Fruit fly (Drosophila melanogaster) whole organism, embryonic: Measurements from ENCODE around the gene CG4593.

Source experiments
- Atf-2 ChIP-seq: fragments of 200-800 bp; sonication (Bioruptor generic); optimal IDR thresholded peaks from 2 replicates; lab custom pipeline; 2016; ENCODE audit warnings: missing biosample characterization, missing genetic modification characterization
- Bteb2 ChIP-seq: fragments of 200-800 bp; sonication (Bioruptor generic); optimal IDR thresholded peaks from 2 replicates; lab custom pipeline; 2016; ENCODE audit warnings: missing biosample characterization, missing genetic modification characterization
- CG10959 ChIP-seq: fragments of 200-800 bp; sonication (Bioruptor generic); IDR thresholded peaks from 2 replicates; pipeline ENCODE4 v1.3.6; 2022; ENCODE audit warnings: missing biosample characterization, missing genetic modification characterization
- CG11695 ChIP-seq: fragments of 200-800 bp; sonication (Bioruptor generic); IDR thresholded peaks from 3 replicates; pipeline ENCODE4 v1.3.6; 2022; ENCODE audit warnings: missing biosample characterization, missing genetic modification characterization
- CG13123 ChIP-seq: fragments of 200-800 bp; sonication (Bioruptor generic); optimal IDR thresholded peaks from 2 replicates; lab custom pipeline; 2016; ENCODE audit warnings: missing biosample characterization, missing genetic modification characterization
- CG13296 ChIP-seq: fragments of 200-800 bp; sonication (Bioruptor generic); optimal IDR thresholded peaks from 3 replicates; lab custom pipeline; 2018; ENCODE audit warnings: missing biosample characterization, mild to moderate bottlenecking, missing genetic modification characterization
- CG17186 ChIP-seq: fragments of 200-800 bp; sonication (Bioruptor generic); optimal IDR thresholded peaks from 3 replicates; lab custom pipeline; 2017; ENCODE audit warnings: missing biosample characterization, missing genetic modification reagents, missing genetic modification characterization
- CG1832 ChIP-seq: fragments of 200-800 bp; sonication (Bioruptor generic); optimal IDR thresholded peaks from 2 replicates; lab custom pipeline; 2017; ENCODE audit warnings: missing biosample characterization, mild to moderate bottlenecking, missing genetic modification characterization, inconsistent platforms
- CG18619 ChIP-seq: fragments of 200-800 bp; sonication (Bioruptor generic); optimal IDR thresholded peaks from 3 replicates; lab custom pipeline; 2017; ENCODE audit warnings: missing biosample characterization, mild to moderate bottlenecking, missing genetic modification characterization
- CG18764 ChIP-seq: fragments of 200-800 bp; sonication (Bioruptor generic); optimal IDR thresholded peaks from 3 replicates; lab custom pipeline; 2016; ENCODE audit warnings: missing biosample characterization, missing genetic modification characterization
- CG31224 ChIP-seq: fragments of 200-800 bp; sonication (Bioruptor generic); IDR thresholded peaks from 2 replicates; pipeline ENCODE4 v1.3.6; 2022; ENCODE audit warnings: missing biosample characterization, missing genetic modification characterization
- CG31441 ChIP-seq: fragments of 200-800 bp; sonication (Bioruptor generic); IDR thresholded peaks from 2 replicates; pipeline ENCODE4 v1.3.6; 2022; ENCODE audit warnings: missing biosample characterization, missing genetic modification characterization
- CG32772 ChIP-seq: fragments of 200-800 bp; sonication (Bioruptor generic); IDR thresholded peaks from 2 replicates; pipeline ENCODE4 v1.3.6; 2022; ENCODE audit warnings: missing biosample characterization, missing genetic modification characterization
- CG4404 ChIP-seq: fragments of 200-800 bp; sonication (Bioruptor generic); IDR thresholded peaks from 2 replicates; pipeline ENCODE4 v1.3.6; 2022; ENCODE audit warnings: missing biosample characterization, missing genetic modification characterization
- CG7271 ChIP-seq: fragments of 200-800 bp; sonication (Bioruptor generic); optimal IDR thresholded peaks from 2 replicates; lab custom pipeline; 2018; ENCODE audit warnings: missing biosample characterization, mild to moderate bottlenecking, missing genetic modification characterization, moderate library complexity
- CG7556 ChIP-seq: fragments of 200-800 bp; sonication (Bioruptor generic); optimal IDR thresholded peaks from 2 replicates; lab custom pipeline; 2017; ENCODE audit warnings: missing biosample characterization, mild to moderate bottlenecking, missing genetic modification characterization
- CG8359 ChIP-seq: fragments of 200-800 bp; sonication (Bioruptor generic); optimal IDR thresholded peaks from 2 replicates; lab custom pipeline; 2017; ENCODE audit warnings: missing biosample characterization, mild to moderate bottlenecking, missing genetic modification characterization, borderline replicate concordance
- CG9609 ChIP-seq: fragments of 200-800 bp; sonication (Bioruptor generic); optimal IDR thresholded peaks from 3 replicates; lab custom pipeline; 2016; ENCODE audit warnings: missing biosample characterization, missing genetic modification characterization
- Dbx ChIP-seq: fragments of 200-800 bp; sonication (Bioruptor generic); IDR thresholded peaks from 3 replicates; pipeline ENCODE4 v1.3.6; 2022; ENCODE audit warnings: missing biosample characterization, missing genetic modification characterization
- Dp ChIP-seq: fragments of 200-800 bp; sonication (Bioruptor generic); optimal IDR thresholded peaks from 2 replicates; lab custom pipeline; 2018; ENCODE audit warnings: missing biosample characterization, mild to moderate bottlenecking, missing genetic modification characterization, moderate library complexity
- Elba2 ChIP-seq: fragments of 200-800 bp; sonication (Bioruptor generic); optimal IDR thresholded peaks from 3 replicates; lab custom pipeline; 2016; ENCODE audit warnings: missing biosample characterization, missing genetic modification characterization
- Gug ChIP-seq: fragments of 200-800 bp; sonication (Bioruptor generic); IDR thresholded peaks from 4 replicates; pipeline ENCODE4 v1.3.6; 2022; ENCODE audit warnings: missing biosample characterization, missing genetic modification characterization
- HLHmδ ChIP-seq: fragments of 200-800 bp; sonication (Bioruptor generic); optimal IDR thresholded peaks from 2 replicates; lab custom pipeline; 2018; ENCODE audit warnings: missing biosample characterization, mild to moderate bottlenecking, missing genetic modification characterization, moderate library complexity
- Hr39 ChIP-seq: fragments of >200 bp; optimal IDR thresholded peaks from 2 replicates; lab custom pipeline; 2017
- Mad ChIP-seq: fragments of 200-800 bp; sonication (Bioruptor generic); optimal IDR thresholded peaks from 2 replicates; lab custom pipeline; 2016; ENCODE audit warnings: missing biosample characterization, missing genetic modification characterization
- Nf-YC ChIP-seq: fragments of 200-800 bp; optimal IDR thresholded peaks from 3 replicates; lab custom pipeline; 2019; ENCODE audit warnings: missing biosample characterization, mild to moderate bottlenecking, missing genetic modification characterization, moderate library complexity
- Pdp1 ChIP-seq, 2 experiments: fragments of 200-800 bp; sonication (Bioruptor generic); optimal IDR thresholded peaks; 3 replicates each; lab custom pipeline; 2016; ENCODE audit warnings: missing biosample characterization in 2 of 2, missing genetic modification characterization in 2 of 2, mild to moderate bottlenecking in 1 of 2, moderate library complexity in 1 of 2
- Side ChIP-seq: fragments of 200-800 bp; sonication (Bioruptor generic); optimal IDR thresholded peaks from 2 replicates; lab custom pipeline; 2016; ENCODE audit warnings: missing biosample characterization, missing genetic modification characterization
- Sin3A ChIP-seq: fragments of >200 bp; optimal IDR thresholded peaks from 2 replicates; lab custom pipeline; 2018
- Sox102F ChIP-seq: fragments of 200-800 bp; sonication (Bioruptor generic); optimal IDR thresholded peaks from 2 replicates; lab custom pipeline; 2018; ENCODE audit warnings: missing biosample characterization, mild to moderate bottlenecking, missing genetic modification characterization, moderate library complexity
- Ssrp ChIP-seq: fragments of 200-800 bp; sonication (Bioruptor generic); optimal IDR thresholded peaks from 2 replicates; lab custom pipeline; 2018; ENCODE audit warnings: missing biosample characterization, mild to moderate bottlenecking, missing genetic modification characterization, moderate library complexity
- Stat92E ChIP-seq, 3 experiments: fragments of >200 bp in 2 of 3; fragments of 200-800 bp in 1 of 3; sonication (Bioruptor generic) in 1 of 3; optimal IDR thresholded peaks; 2 replicates each; lab custom pipeline; 2017 to 2019; ENCODE audit warnings: missing biosample characterization in 3 of 3, missing genetic modification characterization in 3 of 3, mild to moderate bottlenecking in 1 of 3, moderate library complexity in 1 of 3
- Taf1 ChIP-seq: fragments of 200-800 bp; sonication (Bioruptor generic); IDR thresholded peaks from 2 replicates; pipeline ENCODE4 v1.3.6; 2022; ENCODE audit warnings: missing biosample characterization, missing genetic modification characterization
- Tbp ChIP-seq: fragments of >200 bp; optimal IDR thresholded peaks from 2 replicates; lab custom pipeline; 2018; ENCODE audit warnings: missing biosample characterization, missing genetic modification characterization
- ac ChIP-seq: fragments of 200-800 bp; sonication (Bioruptor generic); optimal IDR thresholded peaks from 3 replicates; lab custom pipeline; 2017; ENCODE audit warnings: missing biosample characterization, mild to moderate bottlenecking, missing genetic modification characterization
- ato ChIP-seq: fragments of 200-800 bp; sonication (Bioruptor generic); IDR thresholded peaks from 2 replicates; pipeline ENCODE4 v1.3.6; 2022; ENCODE audit warnings: missing biosample characterization, missing genetic modification characterization; ENCODE audit not compliant: partially characterized antibody
- bab2 ChIP-seq: fragments of 200-800 bp; sonication (Bioruptor generic); optimal IDR thresholded peaks from 2 replicates; lab custom pipeline; 2016; ENCODE audit warnings: missing biosample characterization, missing genetic modification characterization
- btn ChIP-seq: fragments of 200-800 bp; sonication (Bioruptor generic); optimal IDR thresholded peaks from 2 replicates; lab custom pipeline; 2016; ENCODE audit warnings: missing biosample characterization, missing genetic modification characterization
- cas ChIP-seq: fragments of 200-800 bp; sonication (Bioruptor generic); IDR thresholded peaks from 2 replicates; pipeline ENCODE4 v1.3.6; 2022; ENCODE audit warnings: missing biosample characterization, missing genetic modification characterization
- cg ChIP-seq: fragments of 200-800 bp; sonication (Bioruptor generic); optimal IDR thresholded peaks from 3 replicates; lab custom pipeline; 2019; ENCODE audit warnings: missing biosample characterization, mild to moderate bottlenecking, missing genetic modification characterization, moderate library complexity
- ci ChIP-seq: fragments of 200-800 bp; sonication (Bioruptor generic); IDR thresholded peaks from 3 replicates; pipeline ENCODE4 v1.3.6; 2022; ENCODE audit warnings: missing biosample characterization, missing genetic modification characterization
- dan ChIP-seq: fragments of 200-800 bp; sonication (Bioruptor generic); IDR thresholded peaks from 2 replicates; pipeline ENCODE4 v1.3.6; 2022; ENCODE audit warnings: missing biosample characterization, missing genetic modification characterization
- fd3F ChIP-seq: fragments of 200-800 bp; sonication (Bioruptor generic); optimal IDR thresholded peaks from 2 replicates; lab custom pipeline; 2018; ENCODE audit warnings: missing biosample characterization, mild to moderate bottlenecking, missing genetic modification characterization, moderate library complexity
- gsb-n ChIP-seq: fragments of 200-800 bp; sonication (Bioruptor generic); optimal IDR thresholded peaks from 3 replicates; lab custom pipeline; 2018; ENCODE audit warnings: missing biosample characterization, mild to moderate bottlenecking, missing genetic modification characterization
- ken ChIP-seq: fragments of 200-800 bp; sonication (Bioruptor generic); IDR thresholded peaks from 3 replicates; pipeline ENCODE4 v1.3.6; 2022; ENCODE audit warnings: missing biosample characterization, missing genetic modification characterization
- ro ChIP-seq: fragments of 200-800 bp; sonication (Bioruptor generic); IDR thresholded peaks from 2 replicates; pipeline ENCODE4 v1.3.6; 2022; ENCODE audit warnings: missing biosample characterization, missing genetic modification characterization
- sr ChIP-seq: fragments of 200-800 bp; sonication (Bioruptor generic); IDR thresholded peaks from 3 replicates; pipeline ENCODE4 v1.3.6; 2022; ENCODE audit warnings: missing biosample characterization, missing genetic modification characterization
- ssp ChIP-seq: fragments of 200-800 bp; sonication (Bioruptor generic); IDR thresholded peaks from 2 replicates; pipeline ENCODE4 v1.3.6; 2022; ENCODE audit warnings: missing biosample characterization, missing genetic modification characterization
- tgo ChIP-seq: fragments of 200-800 bp; sonication (Bioruptor generic); IDR thresholded peaks from 3 replicates; pipeline ENCODE4 v1.3.6; 2022; ENCODE audit warnings: missing biosample characterization, missing genetic modification characterization
- tin ChIP-seq: fragments of 200-800 bp; sonication (Bioruptor generic); optimal IDR thresholded peaks from 3 replicates; lab custom pipeline; 2016; ENCODE audit warnings: missing biosample characterization, missing genetic modification characterization
- zf30C ChIP-seq: fragments of 200-800 bp; sonication (Bioruptor generic); optimal IDR thresholded peaks from 3 replicates; lab custom pipeline; 2018; ENCODE audit warnings: missing biosample characterization, mild to moderate bottlenecking, missing genetic modification characterization

The CG4593 gene

DNA sequence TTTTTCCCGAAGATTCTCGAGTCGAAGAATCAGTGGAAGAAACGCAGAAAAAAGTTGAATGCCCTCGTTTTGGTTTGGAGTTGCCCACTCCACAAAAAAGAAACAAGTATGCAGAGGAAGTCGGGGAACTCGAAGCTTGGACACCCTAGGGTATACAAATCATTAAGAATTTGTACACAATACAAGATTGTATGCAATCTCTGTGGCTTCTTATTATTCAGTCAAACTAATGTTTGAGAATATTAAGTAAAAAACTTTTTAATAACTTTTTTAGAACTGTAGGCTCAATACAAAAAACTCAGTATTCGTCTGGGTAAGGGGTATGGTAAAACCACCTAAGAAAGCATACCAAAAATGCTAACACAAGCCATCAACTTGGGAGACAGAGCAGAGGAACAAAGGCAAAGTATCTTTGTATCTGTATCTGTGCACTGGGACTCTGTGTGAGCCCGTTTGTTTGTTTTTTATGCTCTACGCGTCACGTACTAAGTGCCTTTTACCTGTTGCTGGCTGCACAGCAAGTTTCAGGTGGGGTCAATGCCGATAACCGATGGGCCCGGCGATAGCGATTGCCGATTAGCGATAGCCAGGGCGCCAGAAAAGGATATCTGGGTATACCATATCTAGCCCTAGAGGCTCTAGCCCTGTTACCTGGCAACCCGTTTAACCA lies 28.4 kb upstream of the CG4593 start (continued):
- peak; percentile 68 for TF ChIP-seq CG32772 (GFP tag; lab: Robert Waterston, UW)
- peak; percentile 54 for TF ChIP-seq CG9609 (GFP tag; lab: Kevin White, UChicago)
- TF ChIP-seq CG8359 (GFP tag; lab: Kevin White, UChicago), result peak; percentile 41
- peak; percentile 68 for TF ChIP-seq Mad (GFP tag; lab: Kevin White, UChicago)
- TF ChIP-seq CG17186, result no peak
- TF ChIP-seq btn (GFP tag; lab: Kevin White, UChicago), result peak; percentile 65
- TF ChIP-seq dan (GFP tag; lab: Robert Waterston, UW), result no peak; the same call in 1 of the 2 replicates
- peak; percentile 28 for TF ChIP-seq Elba2
- TF ChIP-seq Gug (GFP tag; lab: Robert Waterston, UW), result peak; percentile 43; the same call in 1 of the 4 replicates
- TF ChIP-seq Atf-2 (GFP tag; lab: Kevin White, UChicago), result peak; percentile 78
- TF ChIP-seq gsb-n, result peak; percentile 90
- TF ChIP-seq Taf1 (GFP tag; lab: Robert Waterston, UW), result no peak
- TF ChIP-seq CG4404 (GFP tag; lab: Robert Waterston, UW), result peak; percentile 70
- no peak for TF ChIP-seq ac (GFP tag; lab: Kevin White, UChicago)
- TF ChIP-seq zf30C (GFP tag; lab: Kevin White, UChicago), result no peak
- TF ChIP-seq Dp (GFP tag; lab: Kevin White, UChicago), result peak; percentile 18
- TF ChIP-seq Pdp1 (GFP tag; optimal IDR thresholded peaks at IDR 0.05; lab: Kevin White, UChicago), result peak; percentile 71 to 80
- no peak for TF ChIP-seq sr (GFP tag; lab: Robert Waterston, UW)
- TF ChIP-seq CG13123, result peak; percentile 19
- peak; percentile 83 for TF ChIP-seq CG31441 (GFP tag; lab: Robert Waterston, UW)
- TF ChIP-seq Side (GFP tag; lab: Kevin White, UChicago), result peak; percentile 83
- peak; percentile 61 for TF ChIP-seq ssp (GFP tag; lab: Robert Waterston, UW)
- no peak for TF ChIP-seq Hr39 (lab: Kevin White, UChicago)
- peak; percentile 54 for TF ChIP-seq CG31224 (GFP tag; lab: Robert Waterston, UW)
- TF ChIP-seq cg (GFP tag; lab: Kevin White, UChicago), result peak; percentile 50
- peak; percentile 80 for TF ChIP-seq bab2 (GFP tag; lab: Kevin White, UChicago)
- peak; percentile 87 for TF ChIP-seq ci (GFP tag; lab: Robert Waterston, UW)
- TF ChIP-seq Dbx (GFP tag; lab: Robert Waterston, UW), result no peak
- TF ChIP-seq CG18764 (GFP tag; lab: Kevin White, UChicago), result peak; percentile 44
- TF ChIP-seq fd3F (GFP tag; lab: Kevin White, UChicago), result no peak
- no peak for TF ChIP-seq Nf-YC (tag; lab: Kevin White, UChicago)
- TF ChIP-seq CG10959 (GFP tag; lab: Robert Waterston, UW), result peak; percentile 67
- TF ChIP-seq Sox102F (GFP tag; lab: Kevin White, UChicago), result peak; percentile 77
- no peak for TF ChIP-seq Sin3A (lab: Kevin White, UChicago)
- TF ChIP-seq CG11695 (GFP tag; lab: Robert Waterston, UW), result peak; percentile 48; the same call in 1 of the 3 replicates
- peak; percentile 71 for TF ChIP-seq tgo (GFP tag; lab: Robert Waterston, UW)
- TF ChIP-seq Tbp (GFP tag; lab: Kevin White, UChicago), result no peak
- peak; percentile 75 for TF ChIP-seq tin (GFP tag; lab: Kevin White, UChicago)
- 0 out of 3 replicates have a peak, but pooled peaks have one; percentile 63 for TF ChIP-seq ken (GFP tag; lab: Robert Waterston, UW)
- peak; percentile 50 for TF ChIP-seq CG18619 (GFP tag; lab: Kevin White, UChicago)
- TF ChIP-seq Bteb2, result peak; percentile 67
- TF ChIP-seq CG7556, result peak; percentile 79
- no peak for TF ChIP-seq CG1832 (GFP tag; lab: Kevin White, UChicago)
- peak; percentile 19 for TF ChIP-seq CG13296 (GFP tag; lab: Kevin White, UChicago)
- no peak; the same call in 1 of the 2 replicates for TF ChIP-seq ato (GFP tag; lab: Robert Waterston, UW)
- TF ChIP-seq Stat92E (GFP tag; optimal IDR thresholded peaks at IDR 0.05; lab: Kevin White, UChicago), result peak in 1 of 3 experiments; percentile 76
- peak; percentile 20 for TF ChIP-seq HLHmδ
- no peak for TF ChIP-seq cas (GFP tag; lab: Robert Waterston, UW)
- peak; percentile 18 for TF ChIP-seq CG7271 (tag; lab: Kevin White, UChicago)
- peak; percentile 41 for TF ChIP-seq ro (GFP tag; lab: Robert Waterston, UW)
- TF ChIP-seq Ssrp (tag; lab: Kevin White, UChicago), result peak; percentile 79
